Worm (Caenorhabditis elegans): ENCODE measurements around the gene gst-11.

DNA sequence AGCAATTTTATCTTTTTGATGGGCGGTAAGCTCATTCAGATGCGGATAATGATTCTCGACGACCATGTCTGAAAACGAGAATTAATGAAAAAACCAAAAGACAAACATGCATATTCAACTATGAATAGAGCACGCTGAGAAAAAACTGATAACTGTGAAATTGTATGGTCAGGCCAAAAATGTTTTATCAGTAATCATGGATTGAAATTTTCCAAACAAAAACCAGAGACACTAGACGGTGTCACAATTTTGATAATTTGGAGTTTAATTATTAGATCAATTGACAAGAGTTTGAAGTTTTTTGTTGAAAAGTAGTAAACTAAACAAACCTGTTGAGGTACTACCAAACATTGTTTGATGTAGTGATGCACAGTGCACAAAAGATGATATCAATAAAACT lies 33.2 kb downstream of the gst-11 start, which contains the start of gene cgr-1:
- TF ChIP-seq mdl-1 (tag; optimal IDR thresholded peaks at IDR 0.05) (no peak), nhr-12 (tag; optimal IDR thresholded peaks at IDR 0.05) (no peak), aha-1 (tag; optimal IDR thresholded peaks at IDR 0.05) (no peak), unc-98 (GFP tag; IDR thresholded peaks at IDR 0.05) (no peak), ceh-82 (tag; optimal IDR thresholded peaks at IDR 0.05) (no peak), mep-1 (tag; optimal IDR thresholded peaks at IDR 0.05) (no peak), skn-1 (tag; optimal IDR thresholded peaks at IDR 0.05) (no peak), mab-9 (GFP tag; IDR thresholded peaks at IDR 0.05) (no peak), hlh-17 (GFP tag; optimal IDR thresholded peaks at IDR 0.05; ENCODE audit: borderline replicate concordance) (no peak), lin-39 (tag; optimal IDR thresholded peaks at IDR 0.05) (no peak), lin-15B (tag; optimal IDR thresholded peaks at IDR 0.05) (no peak), nhr-11 (tag; optimal IDR thresholded peaks at IDR 0.05) (no peak), unc-86 (tag; optimal IDR thresholded peaks at IDR 0.05) (no peak)
